Worm (Caenorhabditis elegans) whole organism, mixed stage, embryonic: Measurements from ENCODE around the gene F14H3.4.

ENCODE experiments used
- blmp-1 ChIP-seq: fragments of 150-350 bp; optimal IDR thresholded peaks from 2 replicates; lab custom pipeline; 2014; ENCODE audit warnings: missing biosample characterization, missing genetic modification characterization
- elt-1 ChIP-seq: sonication (generic microtip); optimal IDR thresholded peaks from 2 replicates; lab custom pipeline; 2017; ENCODE audit warnings: missing genetic modification characterization, mild to moderate bottlenecking, missing compliant biosample characterization, antibody characterized with exemption, moderate library complexity, borderline replicate concordance; ENCODE audit not compliant: insufficient read depth
- lin-13 ChIP-seq: fragments of 150-350 bp; optimal IDR thresholded peaks from 2 replicates; lab custom pipeline; 2014; ENCODE audit warnings: missing biosample characterization, missing genetic modification characterization
- lsy-2 ChIP-seq: fragments of 150-350 bp; optimal IDR thresholded peaks from 2 replicates; lab custom pipeline; 2014; ENCODE audit warnings: missing biosample characterization, missing genetic modification characterization
- mab-5 ChIP-seq: fragments of 150-350 bp; optimal IDR thresholded peaks from 2 replicates; lab custom pipeline; 2014; ENCODE audit warnings: missing biosample characterization, missing genetic modification characterization
- mep-1 ChIP-seq: fragments of 150-350 bp; optimal IDR thresholded peaks from 2 replicates; lab custom pipeline; 2017; ENCODE audit warnings: missing biosample characterization, missing genetic modification reagents, missing genetic modification characterization, inconsistent platforms
- nhr-12 ChIP-seq: fragments of 150-350 bp; optimal IDR thresholded peaks from 2 replicates; lab custom pipeline; 2014; ENCODE audit warnings: missing biosample characterization, missing genetic modification characterization
- nhr-237 ChIP-seq: fragments of 150-350 bp; optimal IDR thresholded peaks from 2 replicates; lab custom pipeline; 2014; ENCODE audit warnings: missing biosample characterization, missing genetic modification characterization
- nhr-28 ChIP-seq: fragments of 150-350 bp; optimal IDR thresholded peaks from 2 replicates; lab custom pipeline; 2014; ENCODE audit warnings: missing biosample characterization, missing genetic modification characterization
- nhr-76 ChIP-seq: sonication (generic microtip); optimal IDR thresholded peaks from 2 replicates; lab custom pipeline; 2017; ENCODE audit warnings: missing biosample characterization, missing genetic modification characterization
- pha-4 ChIP-seq: fragments of 150-350 bp; optimal IDR thresholded peaks from 2 replicates; lab custom pipeline; 2018; ENCODE audit warnings: missing biosample characterization, missing genetic modification reagents, missing genetic modification characterization
- snpc-4 ChIP-seq: fragments of 150-350 bp; optimal IDR thresholded peaks from 2 replicates; lab custom pipeline; 2014; ENCODE audit warnings: missing biosample characterization, missing genetic modification characterization
- unc-62 ChIP-seq: fragments of 150-350 bp; optimal IDR thresholded peaks from 2 replicates; lab custom pipeline; 2014; ENCODE audit warnings: missing biosample characterization, missing genetic modification reagents, missing genetic modification characterization
- ztf-11 ChIP-seq: fragments of 150-350 bp; optimal IDR thresholded peaks from 2 replicates; lab custom pipeline; 2014; ENCODE audit warnings: missing biosample characterization, missing genetic modification characterization

ce11 chrV:16032761-16033160, 22.1 kb downstream of the F14H3.4 start, which contains the start of gene T10C6.16:
- TF ChIP-seq lsy-2: no peak
- TF ChIP-seq pha-4: no peak
- TF ChIP-seq lin-13 (tag; lab: Kevin White, UChicago): no peak
- no peak for TF ChIP-seq blmp-1 (tag; lab: Kevin White, UChicago)
- no peak for TF ChIP-seq unc-62 (GFP tag; lab: Kevin White, UChicago)
- no peak for TF ChIP-seq mep-1 (tag; lab: Kevin White, UChicago)
- TF ChIP-seq ztf-11 (tag; lab: Kevin White, UChicago): no peak
- TF ChIP-seq nhr-237 (tag; lab: Kevin White, UChicago): no peak
- no peak for TF ChIP-seq elt-1 (tag; lab: Kevin White, UChicago)
- TF ChIP-seq nhr-76: no peak
- no peak for TF ChIP-seq mab-5 (tag; lab: Kevin White, UChicago)
- no peak for TF ChIP-seq nhr-12 (tag; lab: Kevin White, UChicago)
- TF ChIP-seq nhr-28: no peak
- no peak for TF ChIP-seq snpc-4 (tag; lab: Kevin White, UChicago)
